Fruit fly (Drosophila melanogaster): ENCODE measurements around the gene CG1468.

dm6 chrX:9879570-9879969 is 1.3 kb downstream of the CG1468 start, which contains the start of gene CG9686:
- no peak for TF ChIP-seq CG12155 (GFP tag; optimal IDR thresholded peaks at IDR 0.05)
- no peak for TF ChIP-seq pan (optimal IDR thresholded peaks at IDR 0.05)
- TF ChIP-seq pan (GFP tag; optimal IDR thresholded peaks at IDR 0.05 in 1 of 2, IDR thresholded peaks at IDR 0.05 in 1 of 2), result no peak
- no peak for TF ChIP-seq Hr78 (GFP tag; optimal IDR thresholded peaks at IDR 0.05)
- TF ChIP-seq CG12071 (GFP tag; optimal IDR thresholded peaks at IDR 0.05), result no peak
- TF ChIP-seq zf30C (GFP tag; optimal IDR thresholded peaks at IDR 0.05), result no peak
- TF ChIP-seq Hr39 (optimal IDR thresholded peaks at IDR 0.05), result no peak
- TF ChIP-seq ken (GFP tag; IDR thresholded peaks at IDR 0.05), result no peak
- no peak for TF ChIP-seq CG43689 (GFP tag; IDR thresholded peaks at IDR 0.05)
- no peak for TF ChIP-seq CG31224 (GFP tag; IDR thresholded peaks at IDR 0.05)
- no peak for TF ChIP-seq Myb (GFP tag; optimal IDR thresholded peaks at IDR 0.05)
